Worm (Caenorhabditis elegans) whole organism, early embryonic: ENCODE results near the gene T14G8.3.

ENCODE experiments used
- B0310.2 ChIP-seq: sonication (generic microtip); optimal IDR thresholded peaks from 2 replicates; lab custom pipeline; 2016; ENCODE audit warnings: mild to moderate bottlenecking, missing genetic modification characterization, missing compliant biosample characterization
- F13C5.2 ChIP-seq: sonication (generic microtip); optimal IDR thresholded peaks from 2 replicates; lab custom pipeline; 2017; ENCODE audit warnings: mild to moderate bottlenecking, missing genetic modification characterization, inconsistent platforms, missing compliant biosample characterization
- aly-1 ChIP-seq: sonication (generic microtip); optimal IDR thresholded peaks from 2 replicates; lab custom pipeline; 2016; ENCODE audit warnings: missing genetic modification characterization, missing compliant biosample characterization
- ama-1 ChIP-seq: fragments of 150-350 bp; optimal IDR thresholded peaks from 2 replicates; lab custom pipeline; 2014
- ceh-13 ChIP-seq: fragments of 200-800 bp; sonication (Bioruptor generic); optimal IDR thresholded peaks from 2 replicates; lab custom pipeline; 2018; ENCODE audit warnings: mild to moderate bottlenecking, missing genetic modification characterization, missing compliant biosample characterization
- ceh-36 ChIP-seq: sonication (generic microtip); optimal IDR thresholded peaks from 2 replicates; lab custom pipeline; 2016; ENCODE audit warnings: missing genetic modification characterization, inconsistent platforms, missing compliant biosample characterization
- ets-7 ChIP-seq: sonication (generic microtip); optimal IDR thresholded peaks from 2 replicates; lab custom pipeline; 2016; ENCODE audit warnings: missing genotype, missing genetic modification characterization, missing compliant biosample characterization
- flt-1 ChIP-seq: fragments of 200-800 bp; sonication (Bioruptor generic); IDR thresholded peaks from 2 replicates; pipeline ENCODE4 v1.3.6; 2022; ENCODE audit warnings: missing genetic modification characterization, missing compliant biosample characterization
- hmbx-1 ChIP-seq: sonication (generic microtip); optimal IDR thresholded peaks from 2 replicates; lab custom pipeline; 2016; ENCODE audit warnings: mild to moderate bottlenecking, missing genetic modification characterization, missing compliant biosample characterization
- hmg-4 ChIP-seq: fragments of 200-800 bp; sonication (Bioruptor generic); optimal IDR thresholded peaks from 2 replicates; lab custom pipeline; 2018; ENCODE audit warnings: mild to moderate bottlenecking, missing genetic modification characterization, missing compliant biosample characterization
- hnd-1 ChIP-seq: sonication (generic microtip); optimal IDR thresholded peaks from 2 replicates; lab custom pipeline; 2016; ENCODE audit warnings: missing genetic modification characterization, missing compliant biosample characterization
- pes-1 ChIP-seq: fragments of 200-800 bp; sonication (Bioruptor generic); IDR thresholded peaks from 2 replicates; pipeline ENCODE4 v1.3.6; 2022; ENCODE audit warnings: missing genetic modification reagents, missing genetic modification characterization, missing compliant biosample characterization
- scrt-1 ChIP-seq: fragments of 200-800 bp; sonication (Bioruptor generic); IDR thresholded peaks from 2 replicates; pipeline ENCODE4 v1.3.6; 2022; ENCODE audit warnings: missing genetic modification characterization, missing compliant biosample characterization
- sea-1 ChIP-seq: fragments of 200-800 bp; sonication (Bioruptor generic); conservative IDR thresholded peaks from 2 replicates; pipeline ENCODE4 v1.3.6; 2022; ENCODE audit warnings: missing genetic modification characterization, missing compliant biosample characterization
- tbx-11 ChIP-seq: fragments of 200-800 bp; sonication (Bioruptor generic); IDR thresholded peaks from 2 replicates; pipeline ENCODE4 v1.3.6; 2022; ENCODE audit warnings: missing genetic modification characterization, missing compliant biosample characterization
- tbx-37 ChIP-seq: fragments of 200-800 bp; sonication (Bioruptor generic); conservative IDR thresholded peaks from 2 replicates; pipeline ENCODE4 v1.3.6; 2022; ENCODE audit warnings: missing genetic modification reagents, missing genetic modification characterization, missing compliant biosample characterization
- tra-4 ChIP-seq: sonication (generic microtip); optimal IDR thresholded peaks from 2 replicates; lab custom pipeline; 2017; ENCODE audit warnings: missing genetic modification characterization, missing compliant biosample characterization

The T14G8.3 gene

ce11 chrX:12863796-12864195 lies 2.8 kb downstream of the T14G8.3 start, which contains the start of gene T14G8.4:
Gene T14G8.4 (minus strand): TSS chrX:12863896.
- no peak for TF ChIP-seq tbx-11 (GFP tag; lab: Robert Waterston, UW)
- no peak for TF ChIP-seq pes-1
- no peak for TF ChIP-seq hnd-1
- TF ChIP-seq ceh-36 (tag; lab: Kevin White, UChicago), result no peak
- no peak for TF ChIP-seq hmg-4 (GFP tag; lab: Kevin White, UChicago)
- no peak for TF ChIP-seq ama-1
- no peak for TF ChIP-seq flt-1 (GFP tag; lab: Robert Waterston, UW)
- TF ChIP-seq ets-7 (tag; lab: Kevin White, UChicago), result no peak
- TF ChIP-seq sea-1 (GFP tag; lab: Robert Waterston, UW), result no peak
- no peak for TF ChIP-seq F13C5.2 (tag; lab: Kevin White, UChicago)
- TF ChIP-seq hmbx-1 (tag; lab: Kevin White, UChicago), result no peak
- TF ChIP-seq tra-4 (tag; lab: Kevin White, UChicago), result no peak

ce11 chrX:12869412-12869811 lies 8.4 kb downstream of the T14G8.3 start:
- TF ChIP-seq hnd-1 (no peak), tbx-37 (GFP tag; lab: Robert Waterston, UW) (no peak), pes-1 (no peak), hmg-4 (GFP tag; lab: Kevin White, UChicago) (no peak), B0310.2 (tag; lab: Kevin White, UChicago) (no peak)

ce11 chrX:12869827-12870394 lies 8.9 kb downstream of the T14G8.3 start:
- TF ChIP-seq aly-1 (tag; lab: Kevin White, UChicago) (no peak), hmbx-1 (tag; lab: Kevin White, UChicago) (no peak), tbx-11 (GFP tag; lab: Robert Waterston, UW) (no peak), ama-1 (no peak), scrt-1 (no peak), flt-1 (GFP tag; lab: Robert Waterston, UW) (no peak), sea-1 (GFP tag; lab: Robert Waterston, UW) (no peak), tbx-37 (GFP tag; lab: Robert Waterston, UW) (no peak), B0310.2 (tag; lab: Kevin White, UChicago) (no peak), ets-7 (tag; lab: Kevin White, UChicago) (no peak), ceh-13 (no peak), ceh-36 (tag; lab: Kevin White, UChicago) (no peak), pes-1 (no peak), F13C5.2 (tag; lab: Kevin White, UChicago) (no peak)

ce11 chrX:12872022-12872888 lies 11.2 kb downstream of the T14G8.3 start:
- TF ChIP-seq B0310.2 (tag; lab: Kevin White, UChicago), result no peak
- 0 out of 2 replicates have a peak, but pooled peaks have one; percentile 36 for TF ChIP-seq tbx-11 (GFP tag; lab: Robert Waterston, UW)

- TF ChIP-seq scrt-1 (no peak), ceh-36 (tag; lab: Kevin White, UChicago) (no peak), hnd-1 (no peak), flt-1 (GFP tag; lab: Robert Waterston, UW) (no peak), B0310.2 (tag; lab: Kevin White, UChicago) (no peak), hmg-4 (GFP tag; lab: Kevin White, UChicago) (no peak), ets-7 (tag; lab: Kevin White, UChicago) (no peak), ceh-13 (no peak), tbx-37 (GFP tag; lab: Robert Waterston, UW) (no peak), F13C5.2 (tag; lab: Kevin White, UChicago) (no peak), tra-4 (tag; lab: Kevin White, UChicago) (no peak), aly-1 (tag; lab: Kevin White, UChicago) (no peak), pes-1 (no peak), ama-1 (no peak), sea-1 (GFP tag; lab: Robert Waterston, UW) (no peak), hmbx-1 (tag; lab: Kevin White, UChicago) (no peak), tbx-11 (GFP tag; lab: Robert Waterston, UW) (no peak)
Measured at ce11 chrX:12873688-12874364, 12.8 kb downstream of the T14G8.3 start.

ce11 chrX:12874798-12875342 lies 13.8 kb downstream of the T14G8.3 start:
- TF ChIP-seq flt-1 (GFP tag; lab: Robert Waterston, UW) (no peak), ama-1 (no peak), pes-1 (no peak), tbx-11 (GFP tag; lab: Robert Waterston, UW) (no peak), hmbx-1 (tag; lab: Kevin White, UChicago) (no peak), tbx-37 (GFP tag; lab: Robert Waterston, UW) (no peak), sea-1 (GFP tag; lab: Robert Waterston, UW) (no peak), B0310.2 (tag; lab: Kevin White, UChicago) (no peak), hnd-1 (no peak), tra-4 (tag; lab: Kevin White, UChicago) (no peak), aly-1 (tag; lab: Kevin White, UChicago) (no peak), ceh-36 (tag; lab: Kevin White, UChicago) (no peak)
